Worm (Caenorhabditis elegans): ENCODE measurements around the gene gei-13.

ce11 chrIII:9685959-9686358, 49.0 kb upstream of the gei-13 start, which contains the start of gene C07A9.10:
- TF ChIP-seq nhr-25 (tag; optimal IDR thresholded peaks at IDR 0.05) (no peak), pha-4 (tag; optimal IDR thresholded peaks at IDR 0.05) (no peak), pqm-1 (tag; optimal IDR thresholded peaks at IDR 0.05) (no peak)
